Worm (Caenorhabditis elegans) whole organism, dauer: ENCODE results near the gene col-124.

Experiments used
- unc-62 ChIP-seq: sonication (generic microtip); optimal IDR thresholded peaks from 2 replicates; lab custom pipeline; 2017; ENCODE audit warnings: missing biosample characterization, missing genetic modification reagents, missing genetic modification characterization

Gene col-124

DNA sequence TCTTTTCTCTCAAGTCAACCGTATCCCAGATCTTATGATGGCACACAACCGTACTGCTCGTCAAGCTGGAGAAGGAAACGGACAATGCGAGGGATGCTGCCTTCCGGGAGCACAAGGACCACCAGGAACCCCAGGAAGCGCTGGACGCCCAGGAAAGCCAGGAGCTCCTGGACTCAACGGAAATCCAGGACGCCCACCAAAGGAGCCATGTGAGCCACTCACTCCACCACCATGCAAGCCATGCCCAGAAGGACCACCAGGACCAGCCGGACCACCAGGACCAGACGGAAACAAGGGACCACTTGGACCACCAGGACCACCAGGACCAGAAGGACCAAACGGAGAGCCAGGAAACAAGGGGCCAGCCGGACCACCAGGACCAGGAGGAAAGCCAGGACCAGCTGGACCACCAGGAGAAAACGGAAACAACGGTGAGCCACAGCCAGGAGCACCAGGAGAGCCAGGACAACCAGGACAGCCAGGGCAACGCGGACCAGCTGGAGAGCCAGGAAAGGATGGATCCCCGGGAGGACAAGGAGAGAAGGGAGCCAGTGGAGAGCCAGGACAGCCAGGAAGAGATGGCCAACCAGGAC is 549 bp downstream of the col-124 start:
- TF ChIP-seq unc-62 (GFP tag; lab: Kevin White, UChicago) = no peak

DNA sequence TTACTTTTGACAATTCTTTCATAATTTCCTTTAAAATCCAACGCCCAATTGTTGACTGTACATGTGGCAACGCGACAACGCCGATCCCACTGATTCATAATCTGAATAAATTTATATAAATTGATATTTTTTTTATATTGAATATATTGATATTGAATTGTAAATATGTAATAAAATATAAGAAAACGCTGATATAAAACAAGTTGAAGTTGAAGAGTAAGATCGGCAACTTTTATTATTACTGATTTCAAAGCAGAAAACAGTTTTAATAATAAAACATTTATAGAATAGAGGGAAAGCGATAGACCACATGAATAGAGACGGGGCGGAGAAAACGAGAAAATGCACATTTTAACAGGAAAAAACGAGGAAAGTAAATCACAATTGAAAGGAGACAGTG is 3.0 kb downstream of the col-124 start, which contains the start of gene qns-1:
Gene qns-1 (minus strand): TSS at position 101 of the 400 bp plus-strand sequence.
- no peak for TF ChIP-seq unc-62 (GFP tag; lab: Kevin White, UChicago)

DNA sequence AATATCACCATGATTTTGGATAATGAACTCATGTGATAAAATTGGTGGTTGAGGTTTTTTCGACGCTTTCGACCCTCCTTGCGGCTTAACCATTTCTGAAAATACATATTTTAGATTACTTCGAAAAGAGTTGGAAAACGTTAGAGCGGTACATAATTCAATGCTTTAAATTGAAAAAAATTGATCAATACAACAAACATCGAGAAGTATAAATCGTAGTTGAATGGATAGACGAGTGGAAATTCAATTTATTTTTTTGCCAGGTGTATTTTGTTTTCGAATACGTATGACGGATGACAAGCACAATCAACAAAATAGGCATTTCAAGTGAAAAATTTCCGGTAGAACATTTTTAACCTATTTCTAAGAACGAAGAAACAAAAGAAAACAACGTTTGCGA is 4.9 kb downstream of the col-124 start, which contains the start of gene tram-1:
Gene tram-1 (minus strand): TSS at position 101 of the 400 bp plus-strand sequence.
- no peak for TF ChIP-seq unc-62 (GFP tag; lab: Kevin White, UChicago)

DNA sequence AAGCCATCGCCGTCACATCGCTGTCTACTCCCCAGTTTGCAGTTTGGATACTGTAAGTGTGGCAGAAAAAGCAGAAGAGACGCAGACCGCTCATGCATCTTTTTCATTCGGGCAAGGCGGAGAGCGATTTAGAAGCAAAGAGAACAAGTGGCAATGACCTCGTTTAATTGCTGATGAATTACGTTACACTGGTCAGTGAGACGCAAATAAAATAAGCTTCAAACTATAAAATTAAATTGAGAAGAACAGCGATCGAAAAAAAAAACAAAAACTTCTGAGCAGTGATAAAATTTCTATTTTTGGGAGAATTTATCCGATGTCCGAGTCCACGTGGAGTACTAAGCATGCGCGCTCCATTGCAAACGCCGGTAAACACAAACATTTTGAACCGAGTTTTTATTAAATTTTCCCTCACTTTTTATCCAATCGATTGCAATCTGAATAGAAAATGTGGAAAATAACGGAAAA is 5.9 kb downstream of the col-124 start, which contains the start of gene C24F3.2:
Gene C24F3.2 (plus strand): TSS at position 418 of the 468 bp plus-strand sequence.
- TF ChIP-seq unc-62 (GFP tag; lab: Kevin White, UChicago) = no peak

DNA sequence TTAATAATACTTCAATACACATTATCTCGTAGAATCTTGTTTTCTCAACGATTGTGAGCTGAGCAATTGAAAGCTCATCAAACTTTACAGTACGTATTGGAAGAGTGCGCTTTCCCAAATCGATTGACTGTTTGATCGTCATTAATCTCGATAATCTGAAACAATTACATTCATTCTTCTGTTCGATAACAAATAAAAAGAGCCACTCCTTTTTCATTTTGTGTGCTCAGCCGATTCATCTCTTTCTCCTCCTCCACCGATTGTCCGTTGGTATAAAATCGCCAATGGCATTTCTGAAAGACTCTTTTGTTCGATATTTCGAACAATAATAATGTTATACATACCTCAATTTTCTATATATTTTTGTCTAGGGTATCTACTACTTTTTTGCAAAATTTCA is 7.5 kb downstream of the col-124 start, which contains the start of gene nas-12:
Gene nas-12 (plus strand): TSS at position 301 of the 400 bp plus-strand sequence.
- no peak for TF ChIP-seq unc-62 (GFP tag; lab: Kevin White, UChicago)

DNA sequence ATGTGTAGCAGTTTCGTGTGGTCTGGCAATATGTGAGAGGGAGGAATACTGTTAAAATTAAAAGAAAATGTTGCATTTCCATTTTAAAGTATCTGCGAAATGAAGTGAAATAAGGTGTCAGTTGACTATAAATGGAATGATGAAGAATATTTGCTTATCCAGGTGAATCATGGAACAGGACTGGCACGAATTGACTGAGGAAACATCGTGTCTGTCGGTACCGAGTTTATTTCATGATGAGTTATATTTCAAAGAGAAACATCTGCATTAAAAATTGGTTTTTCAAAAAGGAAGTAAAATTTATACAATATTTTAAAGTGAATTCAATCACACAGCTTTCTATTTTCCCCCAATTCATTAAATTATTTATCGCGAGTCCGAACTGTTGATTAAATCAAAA is 11.3 kb downstream of the col-124 start, which contains the start of gene F01G10.6:
Gene F01G10.6 (minus strand): TSS at position 101 of the 400 bp plus-strand sequence.
- TF ChIP-seq unc-62 (GFP tag; lab: Kevin White, UChicago) = no peak

DNA sequence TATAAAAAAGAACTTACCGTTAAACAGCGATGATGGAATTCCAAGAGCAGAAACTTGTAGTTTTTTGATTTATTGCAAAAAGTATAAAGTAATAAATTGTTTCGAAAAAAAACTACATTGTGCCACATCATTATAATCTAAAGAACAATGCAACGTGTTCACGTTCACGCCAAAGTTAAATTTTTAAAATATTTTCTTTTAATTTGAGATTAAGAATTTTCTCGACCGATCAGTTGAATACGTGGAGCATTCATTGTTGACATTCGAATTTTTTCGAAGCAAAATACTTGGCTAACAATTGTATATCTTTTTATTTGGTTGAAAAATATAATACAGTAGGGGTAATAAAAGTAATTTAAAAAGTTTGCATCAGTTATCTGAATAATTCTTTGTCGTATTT is 14.7 kb downstream of the col-124 start, which contains the start of gene F01G10.5:
Gene F01G10.5 (minus strand): TSS at position 101 of the 400 bp plus-strand sequence.
- no peak for TF ChIP-seq unc-62 (GFP tag; lab: Kevin White, UChicago)

DNA sequence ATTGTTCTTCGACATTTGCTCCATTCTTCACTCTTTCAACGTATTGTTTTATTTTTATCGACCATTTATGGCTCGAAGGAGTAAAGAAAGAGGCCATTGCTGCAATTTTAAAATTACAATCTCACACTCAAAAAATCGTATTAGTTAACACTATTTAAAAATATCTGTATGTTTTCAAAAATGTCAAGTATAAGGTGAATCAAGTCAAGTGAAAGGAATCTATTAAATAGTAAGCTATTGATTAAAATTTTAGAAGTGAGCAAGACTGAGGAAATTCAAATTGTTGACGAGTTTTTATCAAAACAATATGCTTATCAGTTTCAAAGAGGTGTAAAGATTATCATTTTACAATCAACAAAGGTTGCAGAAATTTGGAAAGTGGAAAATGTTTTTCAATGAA is 16.2 kb downstream of the col-124 start, which contains the start of gene F01G10.4:
Gene F01G10.4 (minus strand): TSS at position 101 of the 400 bp plus-strand sequence.
- TF ChIP-seq unc-62 (GFP tag; lab: Kevin White, UChicago) = no peak

DNA sequence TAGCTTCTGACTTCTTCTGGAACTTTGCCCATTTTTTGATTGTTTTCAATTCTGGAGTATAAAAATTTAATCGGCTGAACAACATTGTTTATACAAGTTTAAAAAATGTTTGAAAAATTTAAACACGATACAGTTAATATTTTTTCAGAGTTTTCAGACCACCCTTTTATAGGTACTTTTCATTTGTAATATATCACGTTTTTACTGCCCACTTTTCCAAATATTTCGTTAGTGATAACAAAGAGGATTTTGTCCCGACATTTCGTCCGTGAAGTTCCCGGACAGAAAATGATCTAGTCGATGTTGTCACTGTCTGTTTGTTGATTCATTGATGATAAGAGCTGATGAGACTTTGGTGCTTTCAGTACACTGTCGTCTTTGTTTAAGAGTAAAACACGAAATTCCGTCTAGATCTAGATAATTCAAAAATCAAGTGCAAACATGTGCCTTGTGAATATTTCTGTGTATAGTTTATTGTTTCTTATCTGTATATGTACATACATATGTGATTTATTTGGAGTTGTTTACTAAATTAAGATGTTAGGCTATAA is 19.1 kb downstream of the col-124 start, which contains the start of gene ech-9:
Gene ech-9 (minus strand): TSS at position 51 of the 551 bp plus-strand sequence.
- TF ChIP-seq unc-62 (GFP tag; lab: Kevin White, UChicago) = no peak

DNA sequence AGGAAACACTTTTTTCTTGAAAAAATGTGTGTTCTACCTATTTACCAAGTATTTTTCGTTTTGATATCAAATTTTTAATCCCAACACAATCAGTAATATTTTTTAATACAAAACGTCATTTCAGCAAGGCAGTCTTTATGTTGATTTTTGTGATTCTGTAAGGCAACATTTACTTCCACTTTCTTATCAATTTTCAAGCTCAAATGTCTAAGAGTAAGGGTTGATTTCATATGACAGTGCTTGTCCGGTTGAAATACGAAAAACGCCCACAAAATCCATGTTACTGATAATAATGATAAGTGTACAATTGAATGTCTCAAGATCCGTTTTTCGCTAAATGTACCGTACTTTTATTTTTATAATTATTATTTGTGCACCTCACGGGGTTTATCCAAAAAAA is 19.9 kb downstream of the col-124 start:
- no peak for TF ChIP-seq unc-62 (GFP tag; lab: Kevin White, UChicago)

DNA sequence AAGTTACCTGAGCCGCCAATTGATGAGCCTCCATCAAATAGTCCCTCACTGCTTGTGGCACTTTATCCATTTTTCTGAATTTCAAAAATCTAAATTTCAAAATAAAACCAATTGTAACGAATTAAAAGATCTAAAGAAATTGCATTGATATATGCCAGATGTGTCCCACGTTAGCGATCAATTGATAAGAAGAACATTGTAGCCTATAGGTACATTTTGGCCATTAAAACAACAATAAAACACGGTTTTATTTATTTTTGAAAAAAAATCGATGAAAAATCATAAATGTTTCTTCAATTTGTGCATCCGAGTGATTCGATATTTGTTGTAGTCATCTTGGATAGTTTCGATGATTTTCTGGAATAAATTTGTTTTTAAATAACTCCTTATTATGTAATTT is 22.8 kb downstream of the col-124 start, which contains the start of gene ech-8:
Gene ech-8 (minus strand): TSS at position 132 of the 400 bp plus-strand sequence.
- TF ChIP-seq unc-62 (GFP tag; lab: Kevin White, UChicago) = no peak

DNA sequence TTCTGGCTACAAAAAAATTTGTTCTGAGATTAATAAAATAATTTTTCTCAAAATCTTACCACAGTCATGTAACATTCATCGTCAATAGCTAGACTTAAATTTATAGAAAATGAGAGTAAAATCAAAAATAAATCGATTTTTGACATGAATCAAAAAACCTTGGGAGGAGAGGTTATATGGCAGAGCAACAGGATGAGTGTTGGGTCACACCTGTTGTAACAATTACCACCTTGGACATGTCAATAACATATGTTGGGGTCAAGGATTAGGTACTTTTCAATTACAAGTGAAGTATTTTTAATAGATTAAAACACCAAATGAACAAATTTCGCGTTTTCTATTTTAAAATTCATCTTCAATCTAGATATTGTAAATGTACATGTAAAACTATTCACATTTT is 25.4 kb downstream of the col-124 start, which contains the start of gene lipl-7:
Gene lipl-7 (minus strand): TSS at position 165 of the 400 bp plus-strand sequence.
- TF ChIP-seq unc-62 (GFP tag; lab: Kevin White, UChicago) = no peak

DNA sequence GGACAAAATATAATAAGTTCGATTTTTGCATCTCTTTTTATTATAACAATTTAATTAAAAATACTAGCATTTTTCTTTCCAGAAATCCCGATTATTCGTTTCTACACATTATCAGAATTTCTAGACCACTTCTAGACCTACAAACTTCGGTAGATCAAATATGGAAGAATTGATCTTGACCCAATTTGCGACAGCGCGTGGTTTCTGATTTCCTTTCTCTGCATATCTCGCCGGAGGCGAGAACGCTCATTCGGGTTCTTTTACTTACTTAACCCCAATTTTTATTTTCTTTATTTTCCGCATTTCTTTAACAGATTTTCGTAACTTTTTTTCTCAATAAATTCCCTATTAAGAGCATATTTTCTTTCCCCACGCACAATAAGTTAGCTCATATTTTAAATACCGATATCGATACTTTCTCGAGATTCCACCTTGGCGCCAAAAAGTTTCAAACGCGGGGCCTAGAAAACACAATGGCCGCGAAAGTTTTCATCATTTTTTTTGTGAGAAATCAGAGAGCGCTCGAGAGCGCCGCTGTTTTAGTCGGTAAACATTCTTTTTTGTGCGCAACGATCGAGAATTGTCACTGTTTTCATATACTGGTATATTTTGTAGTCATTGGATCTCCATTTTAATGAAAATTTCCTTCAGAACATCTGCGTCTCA is 26.3 kb downstream of the col-124 start:
- no peak for TF ChIP-seq unc-62 (GFP tag; lab: Kevin White, UChicago)

DNA sequence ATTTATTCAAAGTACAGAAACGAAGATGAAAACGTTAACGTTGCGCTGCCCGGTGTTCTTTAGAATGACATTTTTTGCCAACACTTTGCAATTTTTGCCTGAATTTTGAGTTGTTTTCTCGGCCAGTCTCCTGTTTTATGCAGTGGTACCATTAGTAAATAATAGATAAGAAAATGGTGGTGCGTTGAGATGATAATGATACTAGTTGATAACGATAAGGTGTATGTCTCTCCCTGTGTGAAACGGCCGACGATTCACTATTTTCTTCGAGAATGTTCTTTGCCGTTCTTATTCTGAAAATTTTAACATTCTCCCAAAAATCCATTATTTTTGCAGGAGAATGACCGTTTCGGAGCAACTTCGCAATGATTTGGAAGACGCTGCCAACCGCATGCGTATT is 27.0 kb downstream of the col-124 start, which contains the start of gene tkt-1:
Gene tkt-1 (plus strand): TSS at position 337 of the 400 bp plus-strand sequence.
- no peak for TF ChIP-seq unc-62 (GFP tag; lab: Kevin White, UChicago)

DNA sequence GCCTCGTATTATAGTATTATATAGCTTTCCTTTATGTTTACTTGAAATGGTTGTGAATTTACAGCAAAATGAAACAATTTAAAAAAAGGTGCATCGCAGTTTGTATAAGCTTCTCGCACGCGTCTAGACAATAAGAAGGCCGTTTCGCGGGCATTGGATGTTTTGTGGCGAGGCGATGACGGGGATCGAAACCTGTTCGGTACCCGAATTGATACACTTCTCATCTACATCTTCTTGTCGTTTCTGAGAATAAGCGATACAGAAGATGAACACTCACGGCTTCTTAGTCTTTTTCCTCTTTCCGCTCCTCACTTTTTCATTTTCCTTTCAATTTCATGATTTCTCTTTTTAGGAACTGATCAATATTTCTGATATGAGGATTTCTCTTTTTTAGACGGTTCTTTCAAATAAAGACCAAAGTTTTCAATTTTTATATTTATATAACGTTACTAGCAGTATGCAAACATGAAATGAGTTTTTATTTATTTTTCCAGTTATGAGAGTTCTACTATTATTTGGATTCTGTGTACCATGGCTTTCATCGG is 29.5 kb downstream of the col-124 start, which contains the start of gene F01G10.10:
Gene F01G10.10 (plus strand): TSS at position 495 of the 545 bp plus-strand sequence.
- TF ChIP-seq unc-62 (GFP tag; lab: Kevin White, UChicago) = no peak
